Worm (Caenorhabditis elegans) whole organism, L4/young adult: ENCODE results near the gene C36C5.12.

Experiments used
- dao-5 ChIP-seq: sonication (generic microtip); optimal IDR thresholded peaks from 2 replicates; lab custom pipeline; 2016; ENCODE audit warnings: missing genotype, missing genetic modification characterization, moderate library complexity, missing compliant biosample characterization
- him-1 ChIP-seq: sonication (generic microtip); optimal IDR thresholded peaks from 2 replicates; lab custom pipeline; 2016; ENCODE audit warnings: missing genotype, missing genetic modification reagents, missing genetic modification characterization, missing compliant biosample characterization

DNA sequence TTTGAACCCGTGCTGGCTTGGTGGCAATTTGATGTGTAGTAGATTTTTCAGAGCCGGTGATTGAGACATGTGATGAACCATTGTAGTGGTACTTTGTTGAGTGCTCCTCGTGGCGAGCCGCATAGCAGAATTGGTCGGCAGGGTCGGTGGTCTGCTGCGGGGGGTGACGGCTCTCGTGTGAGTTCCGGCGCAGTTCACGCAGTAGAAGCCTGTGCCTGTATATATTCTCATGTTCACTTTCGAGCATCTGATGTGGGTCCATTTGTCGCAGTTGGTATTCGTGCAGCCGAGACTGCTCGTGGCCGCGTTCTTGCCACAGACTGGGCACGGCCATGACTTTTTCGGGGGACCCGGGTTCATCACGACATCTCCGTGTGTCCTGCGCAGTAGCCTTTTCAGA lies 3.1 kb upstream of the C36C5.12 start:
- TF ChIP-seq him-1 (tag; lab: Kevin White, UChicago): no peak
- no peak for TF ChIP-seq dao-5 (tag; lab: Kevin White, UChicago)
